Fruit fly (Drosophila melanogaster) whole organism, embryonic: ENCODE data around the gene Gga.

Experiments
- Aef1 ChIP-seq: fragments of 200-800 bp; sonication (Bioruptor generic); IDR thresholded peaks from 3 replicates; pipeline ENCODE4 v1.3.6; 2022; ENCODE audit warnings: missing biosample characterization, missing genetic modification characterization
- B-H2 ChIP-seq: fragments of 200-800 bp; sonication (Bioruptor generic); optimal IDR thresholded peaks from 2 replicates; lab custom pipeline; 2018; ENCODE audit warnings: missing biosample characterization, mild to moderate bottlenecking, missing genetic modification characterization
- C15 ChIP-seq: fragments of 200-800 bp; sonication (Bioruptor generic); IDR thresholded peaks from 3 replicates; pipeline ENCODE4 v1.3.6; 2022; ENCODE audit warnings: missing biosample characterization, missing genetic modification characterization
- CG10147 ChIP-seq: fragments of 200-800 bp; sonication (Bioruptor generic); optimal IDR thresholded peaks from 2 replicates; lab custom pipeline; 2019; ENCODE audit warnings: missing biosample characterization, mild to moderate bottlenecking, missing genetic modification characterization, moderate library complexity
- CG10543 ChIP-seq: fragments of 200-800 bp; sonication (Bioruptor generic); optimal IDR thresholded peaks from 3 replicates; lab custom pipeline; 2017; ENCODE audit warnings: missing biosample characterization, mild to moderate bottlenecking, missing genetic modification characterization, moderate library complexity
- CG11093 ChIP-seq: fragments of 200-800 bp; sonication (Bioruptor generic); IDR thresholded peaks from 3 replicates; pipeline ENCODE4 v1.3.6; 2022; ENCODE audit warnings: missing biosample characterization, missing genetic modification characterization
- CG11456 ChIP-seq: fragments of 200-800 bp; sonication (Bioruptor generic); IDR thresholded peaks from 3 replicates; pipeline ENCODE4 v1.3.6; 2022; ENCODE audit warnings: missing biosample characterization, missing genetic modification characterization
- CG12744 ChIP-seq: fragments of 200-800 bp; sonication (Bioruptor generic); optimal IDR thresholded peaks from 2 replicates; lab custom pipeline; 2016; ENCODE audit warnings: missing biosample characterization, missing genetic modification characterization
- CG13287 ChIP-seq: fragments of 200-800 bp; sonication (Bioruptor generic); IDR thresholded peaks from 2 replicates; pipeline ENCODE4 v1.3.6; 2022; ENCODE audit warnings: missing biosample characterization, missing genetic modification characterization; ENCODE audit not compliant: partially characterized antibody
- CG15011 ChIP-seq: fragments of 200-800 bp; sonication (Bioruptor generic); optimal IDR thresholded peaks from 3 replicates; lab custom pipeline; 2018; ENCODE audit warnings: missing biosample characterization, mild to moderate bottlenecking, missing genetic modification characterization
- CG15479 ChIP-seq: fragments of 200-800 bp; sonication (Bioruptor generic); optimal IDR thresholded peaks from 3 replicates; lab custom pipeline; 2019; ENCODE audit warnings: missing biosample characterization, mild to moderate bottlenecking, missing genetic modification characterization, moderate library complexity
- CG16779 ChIP-seq: fragments of 200-800 bp; sonication (Bioruptor generic); IDR thresholded peaks from 2 replicates; pipeline ENCODE4 v1.3.6; 2022; ENCODE audit warnings: missing biosample characterization, missing genetic modification characterization
- CG17829 ChIP-seq: fragments of 200-800 bp; optimal IDR thresholded peaks from 2 replicates; lab custom pipeline; 2019; ENCODE audit warnings: missing biosample characterization, mild to moderate bottlenecking, missing genetic modification characterization, moderate library complexity
- CG2199 ChIP-seq: fragments of 200-800 bp; sonication (Bioruptor generic); IDR thresholded peaks from 3 replicates; pipeline ENCODE4 v1.3.6; 2022; ENCODE audit warnings: missing biosample characterization, missing genetic modification characterization
- CG32772 ChIP-seq: fragments of 200-800 bp; sonication (Bioruptor generic); IDR thresholded peaks from 2 replicates; pipeline ENCODE4 v1.3.6; 2022; ENCODE audit warnings: missing biosample characterization, missing genetic modification characterization
- CG3407 ChIP-seq: fragments of 200-800 bp; sonication (Bioruptor generic); optimal IDR thresholded peaks from 2 replicates; lab custom pipeline; 2018; ENCODE audit warnings: missing biosample characterization, mild to moderate bottlenecking, missing genetic modification characterization
- CG3847 ChIP-seq: fragments of 200-800 bp; sonication (Bioruptor generic); IDR thresholded peaks from 2 replicates; pipeline ENCODE4 v1.3.6; 2022; ENCODE audit warnings: missing biosample characterization, missing genetic modification characterization
- CG4617 ChIP-seq: fragments of 200-800 bp; sonication (Bioruptor generic); optimal IDR thresholded peaks from 3 replicates; lab custom pipeline; 2016; ENCODE audit warnings: missing biosample characterization, missing genetic modification characterization, borderline replicate concordance
- CG7786 ChIP-seq: fragments of 200-800 bp; sonication (Bioruptor generic); optimal IDR thresholded peaks from 2 replicates; lab custom pipeline; 2016; ENCODE audit warnings: missing biosample characterization, missing genetic modification characterization
- CG8944 ChIP-seq: fragments of 200-800 bp; sonication (Bioruptor generic); optimal IDR thresholded peaks from 3 replicates; lab custom pipeline; 2016; ENCODE audit warnings: missing biosample characterization, missing genetic modification characterization
- CHES-1-like ChIP-seq: fragments of 200-800 bp; sonication (Bioruptor generic); optimal IDR thresholded peaks from 2 replicates; lab custom pipeline; 2016; ENCODE audit warnings: missing biosample characterization, missing genetic modification characterization
- Deaf1 ChIP-seq: fragments of 200-800 bp; optimal IDR thresholded peaks from 3 replicates; lab custom pipeline; 2019; ENCODE audit warnings: missing biosample characterization, mild to moderate bottlenecking, missing genetic modification characterization, moderate library complexity
- Ets65A ChIP-seq: fragments of 200-800 bp; sonication (Bioruptor generic); peaks from one replicate; lab custom pipeline; 2016; ENCODE audit warnings: missing biosample characterization, missing genetic modification characterization
- Fer3 ChIP-seq: fragments of 200-800 bp; sonication (Bioruptor generic); optimal IDR thresholded peaks from 2 replicates; lab custom pipeline; 2018; ENCODE audit warnings: missing biosample characterization, mild to moderate bottlenecking, missing genetic modification characterization, moderate library complexity
- Mes4 ChIP-seq: fragments of 200-800 bp; sonication (Bioruptor generic); optimal IDR thresholded peaks from 2 replicates; lab custom pipeline; 2016; ENCODE audit warnings: missing biosample characterization, missing genetic modification characterization
- Myb ChIP-seq: fragments of 200-800 bp; sonication (Bioruptor generic); optimal IDR thresholded peaks from 2 replicates; lab custom pipeline; 2016; ENCODE audit warnings: missing biosample characterization, missing genetic modification characterization
- NK7.1 ChIP-seq: fragments of 200-800 bp; sonication (Bioruptor generic); optimal IDR thresholded peaks from 3 replicates; lab custom pipeline; 2016; ENCODE audit warnings: missing biosample characterization, missing genetic modification characterization
- Oaz ChIP-seq: fragments of 200-800 bp; sonication (Bioruptor generic); IDR thresholded peaks from 2 replicates; pipeline ENCODE4 v1.3.6; 2022; ENCODE audit warnings: missing biosample characterization, missing genetic modification characterization
- Poxn ChIP-seq: fragments of 200-800 bp; sonication (Bioruptor generic); IDR thresholded peaks from 2 replicates; pipeline ENCODE4 v1.3.6; 2022; ENCODE audit warnings: missing biosample characterization, missing genetic modification characterization
- Stat92E ChIP-seq, 3 experiments: fragments of >200 bp in 2 of 3; fragments of 200-800 bp in 1 of 3; sonication (Bioruptor generic) in 1 of 3; optimal IDR thresholded peaks; 2 replicates each; lab custom pipeline; 2017 to 2019; ENCODE audit warnings: missing biosample characterization in 3 of 3, missing genetic modification characterization in 3 of 3, mild to moderate bottlenecking in 1 of 3, moderate library complexity in 1 of 3
- TFAM ChIP-seq: fragments of 200-800 bp; sonication (Bioruptor generic); optimal IDR thresholded peaks from 2 replicates; lab custom pipeline; 2017; ENCODE audit warnings: missing biosample characterization, missing genetic modification characterization, inconsistent platforms
- YL-1 ChIP-seq: fragments of 200-800 bp; sonication (Bioruptor generic); optimal IDR thresholded peaks from 3 replicates; lab custom pipeline; 2017; ENCODE audit warnings: missing biosample characterization, mild to moderate bottlenecking, missing genetic modification characterization
- az2 ChIP-seq: fragments of 200-800 bp; sonication (Bioruptor generic); optimal IDR thresholded peaks from 3 replicates; lab custom pipeline; 2016; ENCODE audit warnings: missing biosample characterization, missing genetic modification characterization
- cad ChIP-seq: fragments of >200 bp; optimal IDR thresholded peaks from 2 replicates; lab custom pipeline; 2017; ENCODE audit warnings: missing biosample characterization, missing genetic modification characterization
- cg ChIP-seq: fragments of 200-800 bp; sonication (Bioruptor generic); optimal IDR thresholded peaks from 3 replicates; lab custom pipeline; 2019; ENCODE audit warnings: missing biosample characterization, mild to moderate bottlenecking, missing genetic modification characterization, moderate library complexity
- corto ChIP-seq: fragments of 200-800 bp; sonication (Bioruptor generic); optimal IDR thresholded peaks from 2 replicates; lab custom pipeline; 2016; ENCODE audit warnings: missing biosample characterization, mild to moderate bottlenecking, missing genetic modification characterization, moderate library complexity
- esg ChIP-seq: fragments of 200-800 bp; sonication (Bioruptor generic); conservative IDR thresholded peaks from 2 replicates; pipeline ENCODE4 v1.3.6; 2022; ENCODE audit warnings: missing biosample characterization, missing genetic modification characterization
- ewg ChIP-seq: fragments of 200-800 bp; sonication (Bioruptor generic); optimal IDR thresholded peaks from 3 replicates; lab custom pipeline; 2017; ENCODE audit warnings: mild to moderate bottlenecking, missing biosample characterization, missing genetic modification reagents, missing genetic modification characterization
- fd96Cb ChIP-seq: fragments of 200-800 bp; sonication (Bioruptor generic); optimal IDR thresholded peaks from 2 replicates; lab custom pipeline; 2018; ENCODE audit warnings: missing biosample characterization, mild to moderate bottlenecking, missing genetic modification characterization, moderate library complexity
- jigr1 ChIP-seq: fragments of 200-800 bp; sonication (Bioruptor generic); IDR thresholded peaks from 3 replicates; pipeline ENCODE4 v1.3.6; 2022; ENCODE audit warnings: missing biosample characterization, missing genetic modification characterization
- jumu ChIP-seq: fragments of 200-800 bp; sonication (Bioruptor generic); optimal IDR thresholded peaks from 3 replicates; lab custom pipeline; 2016; ENCODE audit warnings: missing biosample characterization, missing genetic modification characterization
- ken ChIP-seq: fragments of 200-800 bp; sonication (Bioruptor generic); IDR thresholded peaks from 3 replicates; pipeline ENCODE4 v1.3.6; 2022; ENCODE audit warnings: missing biosample characterization, missing genetic modification characterization
- lab ChIP-seq: fragments of 200-800 bp; sonication (Bioruptor generic); optimal IDR thresholded peaks from 3 replicates; lab custom pipeline; 2017; ENCODE audit warnings: missing biosample characterization, missing genetic modification characterization, mild to moderate bottlenecking, moderate library complexity, missing genetic modification reagents
- lbe ChIP-seq: fragments of 200-800 bp; sonication (Bioruptor generic); optimal IDR thresholded peaks from 2 replicates; lab custom pipeline; 2016; ENCODE audit warnings: missing biosample characterization, mild to moderate bottlenecking, missing genetic modification characterization
- lov ChIP-seq, 2 experiments: fragments of 200-800 bp in 1 of 2; fragments of >200 bp in 1 of 2; sonication (Bioruptor generic) in 1 of 2; IDR thresholded peaks in 1 of 2; optimal IDR thresholded peaks in 1 of 2; 2 replicates in 1 of 2; 3 replicates in 1 of 2; pipeline versions ENCODE4 v1.3.6 to Lab custom; 2017 to 2022; ENCODE audit warnings: missing biosample characterization in 1 of 2, missing genetic modification characterization in 1 of 2
- luna ChIP-seq: fragments of 200-800 bp; sonication (Bioruptor generic); optimal IDR thresholded peaks from 2 replicates; lab custom pipeline; 2016; ENCODE audit warnings: missing biosample characterization, missing genetic modification characterization
- mam ChIP-seq: fragments of 200-800 bp; sonication (Bioruptor generic); optimal IDR thresholded peaks from 3 replicates; lab custom pipeline; 2016; ENCODE audit warnings: missing biosample characterization, missing genetic modification characterization
- org-1 ChIP-seq: fragments of 200-800 bp; sonication (Bioruptor generic); optimal IDR thresholded peaks from 2 replicates; lab custom pipeline; 2017; ENCODE audit warnings: missing biosample characterization, missing genetic modification characterization
- tap ChIP-seq: fragments of 200-800 bp; optimal IDR thresholded peaks from 3 replicates; lab custom pipeline; 2019; ENCODE audit warnings: missing biosample characterization, mild to moderate bottlenecking, missing genetic modification characterization, moderate library complexity
- trem ChIP-seq: fragments of 200-800 bp; optimal IDR thresholded peaks from 3 replicates; lab custom pipeline; 2019; ENCODE audit warnings: missing biosample characterization, mild to moderate bottlenecking, missing genetic modification characterization, moderate library complexity

The Gga gene

dm6 chrX:9640690-9641149, 39.9 kb downstream of the Gga start (continued):
- TF ChIP-seq CG4617 (GFP tag; lab: Kevin White, UChicago) (peak; percentile 77), CHES-1-like (GFP tag; lab: Kevin White, UChicago) (peak; percentile 95), B-H2 (peak; percentile 99), Myb (GFP tag; lab: Kevin White, UChicago) (peak; percentile 82), lov (optimal IDR thresholded peaks at IDR 0.05; lab: Kevin White, UChicago) (no peak), lov (GFP tag; IDR thresholded peaks at IDR 0.05; lab: Robert Waterston, UW) (peak; percentile 76; the same call in 2 of the 3 replicates), jumu (GFP tag; lab: Kevin White, UChicago) (peak; percentile 90), Fer3 (tag; lab: Kevin White, UChicago) (peak; percentile 99), CG3847 (GFP tag; lab: Robert Waterston, UW) (peak; percentile 94), mam (GFP tag; lab: Kevin White, UChicago) (peak; percentile 95), NK7.1 (peak; percentile 92), YL-1 (GFP tag; lab: Kevin White, UChicago) (peak; percentile 85), CG2199 (GFP tag; lab: Robert Waterston, UW) (peak; percentile 76; the same call in 1 of the 3 replicates), CG12744 (GFP tag; lab: Kevin White, UChicago) (peak; percentile 97), cg (GFP tag; lab: Kevin White, UChicago) (peak; percentile 51), CG7786 (GFP tag; lab: Kevin White, UChicago) (peak; percentile 93), Deaf1 (tag; lab: Kevin White, UChicago) (peak; percentile 85), trem (tag; lab: Kevin White, UChicago) (peak; percentile 91), luna (GFP tag; lab: Kevin White, UChicago) (peak; percentile 85), CG13287 (peak; percentile 26; the same call in 1 of the 2 replicates), CG15479 (no peak), ewg (GFP tag; lab: Kevin White, UChicago) (peak; percentile 86), CG11456 (GFP tag; lab: Robert Waterston, UW) (peak; percentile 95), CG11093 (GFP tag; lab: Robert Waterston, UW) (peak; percentile 68; the same call in 2 of the 3 replicates), CG32772 (GFP tag; lab: Robert Waterston, UW) (peak; percentile 81), TFAM (GFP tag; lab: Kevin White, UChicago) (peak; percentile 80), Stat92E (GFP tag; optimal IDR thresholded peaks at IDR 0.05; lab: Kevin White, UChicago) (peak in 1 of 3 experiments; percentile 41), cad (no peak), Oaz (GFP tag; lab: Robert Waterston, UW) (peak; percentile 94), lbe (GFP tag; lab: Kevin White, UChicago) (peak; percentile 90), esg (GFP tag; lab: Robert Waterston, UW) (peak; percentile 88), C15 (peak; percentile 88), tap (tag; lab: Kevin White, UChicago) (peak; percentile 99), CG10147 (peak; percentile 99), Poxn (GFP tag; lab: Robert Waterston, UW) (peak; percentile 82), CG15011 (GFP tag; lab: Kevin White, UChicago) (peak; percentile 98), az2 (peak; percentile 92), fd96Cb (peak; percentile 93), ken (GFP tag; lab: Robert Waterston, UW) (peak; percentile 93), CG16779 (peak; percentile 93), Mes4 (GFP tag; lab: Kevin White, UChicago) (peak; percentile 93), org-1 (peak; percentile 96), corto (GFP tag; lab: Kevin White, UChicago) (peak; percentile 67), Aef1 (GFP tag; lab: Robert Waterston, UW) (peak; percentile 89), jigr1 (GFP tag; lab: Robert Waterston, UW) (peak; percentile 50; the same call in 1 of the 3 replicates), Ets65A (GFP tag; lab: Kevin White, UChicago) (peak; percentile 98), CG3407 (peak; percentile 90), CG8944 (GFP tag; lab: Kevin White, UChicago) (peak; percentile 82), CG17829 (tag; lab: Kevin White, UChicago) (peak; percentile 97), CG10543 (GFP tag; lab: Kevin White, UChicago) (peak; percentile 99), lab (peak; percentile 99)
